Worm (Caenorhabditis elegans) whole organism, L2 larva: Measurements from ENCODE around the gene srw-48.

Source experiments
- C34F6.9 ChIP-seq: fragments of 150-350 bp; optimal IDR thresholded peaks from 2 replicates; lab custom pipeline; 2014; ENCODE audit warnings: missing biosample characterization, missing genetic modification characterization
- F13H6.1 ChIP-seq: sonication (generic microtip); optimal IDR thresholded peaks from 2 replicates; lab custom pipeline; 2016; ENCODE audit warnings: missing genetic modification characterization, missing compliant biosample characterization
- R02D3.7 ChIP-seq: fragments of 150-350 bp; optimal IDR thresholded peaks from 2 replicates; lab custom pipeline; 2014; ENCODE audit warnings: missing biosample characterization, missing genetic modification characterization
- Y55F3AM.14 ChIP-seq: fragments of 200-800 bp; sonication (Bioruptor generic); optimal IDR thresholded peaks from 2 replicates; lab custom pipeline; 2018; ENCODE audit warnings: mild to moderate bottlenecking, missing genetic modification characterization, missing compliant biosample characterization
- ZK546.5 ChIP-seq: sonication (generic microtip); optimal IDR thresholded peaks from 2 replicates; lab custom pipeline; 2017; ENCODE audit warnings: missing biosample characterization, missing genetic modification characterization
- alr-1 ChIP-seq: fragments of 150-350 bp; optimal IDR thresholded peaks from 2 replicates; lab custom pipeline; 2014; ENCODE audit warnings: missing biosample characterization, missing genetic modification characterization
- aly-2 ChIP-seq: fragments of 150-350 bp; optimal IDR thresholded peaks from 2 replicates; lab custom pipeline; 2014; ENCODE audit warnings: missing biosample characterization, missing genetic modification characterization
- blmp-1 ChIP-seq: sonication (generic microtip); optimal IDR thresholded peaks from 2 replicates; lab custom pipeline; 2017; ENCODE audit warnings: missing genetic modification characterization, mild to moderate bottlenecking, missing compliant biosample characterization, antibody characterized with exemption, moderate library complexity; ENCODE audit not compliant: insufficient read depth
- ceh-16 ChIP-seq: fragments of 150-350 bp; optimal IDR thresholded peaks from 2 replicates; lab custom pipeline; 2014; ENCODE audit warnings: missing biosample characterization, missing genetic modification characterization
- ceh-82 ChIP-seq: fragments of 150-350 bp; optimal IDR thresholded peaks from 2 replicates; lab custom pipeline; 2014; ENCODE audit warnings: missing biosample characterization, missing genetic modification characterization
- crh-2 ChIP-seq: sonication (generic microtip); optimal IDR thresholded peaks from 2 replicates; lab custom pipeline; 2017; ENCODE audit warnings: missing biosample characterization, missing genetic modification characterization
- dmd-4 ChIP-seq: sonication (generic microtip); optimal IDR thresholded peaks from 2 replicates; lab custom pipeline; 2017; ENCODE audit warnings: missing biosample characterization, missing genetic modification characterization
- elt-3 ChIP-seq: sonication (generic microtip); optimal IDR thresholded peaks from 2 replicates; lab custom pipeline; 2017; ENCODE audit warnings: missing biosample characterization, missing genetic modification characterization
- gmeb-1 ChIP-seq: fragments of 150-350 bp; optimal IDR thresholded peaks from 2 replicates; lab custom pipeline; 2014; ENCODE audit warnings: missing biosample characterization, missing genetic modification characterization
- lin-11 ChIP-seq: fragments of 150-350 bp; sonication (generic microtip); optimal IDR thresholded peaks from 2 replicates; lab custom pipeline; 2014; ENCODE audit warnings: missing biosample characterization, missing genetic modification characterization, inconsistent platforms, mixed read lengths
- lin-13 ChIP-seq: fragments of 150-350 bp; optimal IDR thresholded peaks from 2 replicates; lab custom pipeline; 2014; ENCODE audit warnings: missing biosample characterization, missing genetic modification reagents, missing genetic modification characterization
- lin-39 ChIP-seq: fragments of 150-350 bp; optimal IDR thresholded peaks from 2 replicates; lab custom pipeline; 2014; ENCODE audit warnings: missing biosample characterization, missing genetic modification reagents, missing genetic modification characterization
- lsy-2 ChIP-seq, 2 experiments: fragments of 150-350 bp in 1 of 2; sonication (generic microtip) in 1 of 2; optimal IDR thresholded peaks; 2 replicates each; lab custom pipeline; 2014 to 2017; ENCODE audit warnings: missing biosample characterization in 2 of 2, missing genetic modification characterization in 2 of 2
- mab-5 ChIP-seq: fragments of 150-350 bp; optimal IDR thresholded peaks from 2 replicates; lab custom pipeline; 2014; ENCODE audit warnings: missing biosample characterization, missing genetic modification characterization
- mbf-1 ChIP-seq: sonication (generic microtip); optimal IDR thresholded peaks from 2 replicates; lab custom pipeline; 2017; ENCODE audit warnings: missing biosample characterization, missing genetic modification characterization
- nhr-10 ChIP-seq: sonication (generic microtip); optimal IDR thresholded peaks from 2 replicates; lab custom pipeline; 2017; ENCODE audit warnings: missing biosample characterization, missing genetic modification characterization
- nhr-12 ChIP-seq: fragments of 150-350 bp; optimal IDR thresholded peaks from 2 replicates; lab custom pipeline; 2014; ENCODE audit warnings: missing biosample characterization, missing genetic modification characterization
- nhr-21 ChIP-seq: fragments of 150-350 bp; optimal IDR thresholded peaks from 2 replicates; lab custom pipeline; 2014; ENCODE audit warnings: missing biosample characterization, missing genetic modification characterization
- nhr-25 ChIP-seq: fragments of 150-350 bp; sonication (generic microtip); optimal IDR thresholded peaks from 3 replicates; lab custom pipeline; 2014; ENCODE audit warnings: missing biosample characterization, missing genetic modification characterization
- nhr-6 ChIP-seq: fragments of 150-350 bp; optimal IDR thresholded peaks from 2 replicates; lab custom pipeline; 2014; ENCODE audit warnings: missing biosample characterization, missing genetic modification characterization
- peb-1 ChIP-seq: fragments of 150-350 bp; optimal IDR thresholded peaks from 2 replicates; lab custom pipeline; 2014; ENCODE audit warnings: missing biosample characterization, missing genetic modification characterization
- sem-4 ChIP-seq: fragments of 150-350 bp; optimal IDR thresholded peaks from 2 replicates; lab custom pipeline; 2014; ENCODE audit warnings: missing biosample characterization, missing genetic modification reagents, missing genetic modification characterization
- skn-1 ChIP-seq: sonication (generic microtip); optimal IDR thresholded peaks from 2 replicates; lab custom pipeline; 2017; ENCODE audit warnings: missing biosample characterization, missing genetic modification characterization
- sma-3 ChIP-seq: sonication (generic microtip); optimal IDR thresholded peaks from 2 replicates; lab custom pipeline; 2016; ENCODE audit warnings: missing genetic modification reagents, missing genetic modification characterization, missing compliant biosample characterization
- sma-9 ChIP-seq, 2 experiments: fragments of 150-350 bp in 1 of 2; sonication (generic microtip) in 1 of 2; optimal IDR thresholded peaks; 2 replicates each; lab custom pipeline; 2014 to 2016; ENCODE audit warnings: missing genetic modification characterization in 2 of 2, mild to moderate bottlenecking in 1 of 2, missing biosample characterization in 1 of 2, missing compliant biosample characterization in 1 of 2, missing genetic modification reagents in 1 of 2, moderate library complexity in 1 of 2
- snpc-4 ChIP-seq: fragments of 150-350 bp; optimal IDR thresholded peaks from 2 replicates; lab custom pipeline; 2014; ENCODE audit warnings: missing biosample characterization, missing genetic modification characterization
- unc-39 ChIP-seq: fragments of 150-350 bp; optimal IDR thresholded peaks from 2 replicates; lab custom pipeline; 2014; ENCODE audit warnings: missing biosample characterization, missing genetic modification characterization
- unc-55 ChIP-seq: fragments of 150-350 bp; sonication (generic microtip); optimal IDR thresholded peaks from 3 replicates; lab custom pipeline; 2014; ENCODE audit warnings: missing biosample characterization, missing genetic modification reagents, missing genetic modification characterization
- unc-62 ChIP-seq: fragments of 150-350 bp; optimal IDR thresholded peaks from 2 replicates; lab custom pipeline; 2014; ENCODE audit warnings: missing biosample characterization, missing genetic modification reagents, missing genetic modification characterization
- zag-1 ChIP-seq: fragments of 150-350 bp; optimal IDR thresholded peaks from 2 replicates; lab custom pipeline; 2014; ENCODE audit warnings: missing biosample characterization, missing genetic modification characterization
- ztf-1 ChIP-seq: fragments of 200-800 bp; sonication (Bioruptor generic); conservative IDR thresholded peaks from 2 replicates; pipeline ENCODE4 v1.3.6; 2022; ENCODE audit warnings: missing genetic modification characterization, missing compliant biosample characterization
- ztf-11 ChIP-seq: sonication (generic microtip); optimal IDR thresholded peaks from 2 replicates; lab custom pipeline; 2017; ENCODE audit warnings: missing biosample characterization, missing genetic modification characterization
- ztf-4 ChIP-seq: fragments of 150-350 bp; optimal IDR thresholded peaks from 2 replicates; lab custom pipeline; 2014; ENCODE audit warnings: missing biosample characterization, missing genetic modification characterization

Gene srw-48

DNA sequence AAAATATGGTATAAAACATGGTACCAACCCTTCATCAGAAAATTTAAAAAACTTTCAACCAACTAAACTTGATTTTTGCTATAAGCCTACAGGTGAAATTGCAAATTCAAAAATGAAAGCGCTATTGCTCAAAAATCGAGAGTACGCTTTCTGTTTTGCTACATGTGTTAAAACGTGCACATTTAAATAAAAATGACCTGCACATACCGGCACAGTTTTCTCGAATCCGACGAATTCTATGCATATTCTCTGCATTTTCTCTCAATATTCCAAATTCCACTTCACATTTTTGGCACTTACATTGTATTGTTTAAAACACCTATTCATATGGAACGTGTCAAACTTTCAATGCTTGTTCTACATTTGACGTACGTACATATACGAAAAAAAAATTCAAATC is 10.3 kb upstream of the srw-48 start, which contains the start of gene srh-145:
TSS of gene srh-145 (plus strand) at position 193 of the 400 bp plus-strand sequence.
- no peak for TF ChIP-seq lin-39 (tag; lab: Kevin White, UChicago)
- no peak for TF ChIP-seq lsy-2 (tag; optimal IDR thresholded peaks at IDR 0.05; lab: Kevin White, UChicago)
- TF ChIP-seq lin-13, result no peak
- TF ChIP-seq Y55F3AM.14 (GFP tag; lab: Kevin White, UChicago), result no peak
- no peak for TF ChIP-seq mab-5
- no peak for TF ChIP-seq blmp-1 (tag; lab: Kevin White, UChicago)
- TF ChIP-seq nhr-12 (tag; lab: Kevin White, UChicago), result no peak
- TF ChIP-seq aly-2 (tag; lab: Kevin White, UChicago), result no peak
- no peak for TF ChIP-seq snpc-4 (tag; lab: Kevin White, UChicago)
- TF ChIP-seq dmd-4, result no peak
- no peak for TF ChIP-seq F13H6.1 (tag; lab: Kevin White, UChicago)
- TF ChIP-seq unc-62 (GFP tag; lab: Kevin White, UChicago), result no peak
- TF ChIP-seq ztf-11 (tag; lab: Kevin White, UChicago), result no peak
- no peak for TF ChIP-seq lin-11 (tag; lab: Kevin White, UChicago)
- no peak for TF ChIP-seq ztf-4 (tag; lab: Kevin White, UChicago)
- TF ChIP-seq sma-3, result no peak
- no peak for TF ChIP-seq nhr-25 (tag; lab: Kevin White, UChicago)
- TF ChIP-seq nhr-21, result no peak
- TF ChIP-seq alr-1 (tag; lab: Kevin White, UChicago), result no peak
- TF ChIP-seq unc-39 (tag; lab: Kevin White, UChicago), result no peak

DNA sequence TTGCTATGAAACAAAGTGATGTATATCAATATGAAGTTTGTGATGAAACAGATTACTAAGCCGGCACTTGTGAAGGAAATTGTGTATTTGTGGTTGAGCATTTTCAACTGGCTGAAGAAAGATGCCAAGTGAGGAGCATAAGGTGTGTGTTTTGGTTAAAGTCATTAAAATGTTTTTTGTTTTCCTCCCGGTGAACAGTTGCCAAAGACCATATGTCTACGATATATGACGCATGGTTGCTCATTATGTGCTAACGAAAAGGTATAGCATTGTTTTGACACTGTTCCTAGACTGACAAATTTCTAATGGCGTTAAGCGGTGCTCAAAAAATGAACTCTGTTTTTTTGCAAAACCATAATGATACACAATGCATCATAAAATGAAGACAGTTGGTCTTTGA is 3.8 kb upstream of the srw-48 start, which contains the start of gene str-55:
TSS of gene str-55 (minus strand) at position 101 of the 400 bp plus-strand sequence.
- TF ChIP-seq ceh-82 (tag; lab: Kevin White, UChicago), result no peak
- no peak for TF ChIP-seq sma-9 (GFP tag; optimal IDR thresholded peaks at IDR 0.05; lab: Kevin White, UChicago)
- TF ChIP-seq sma-9 (tag; optimal IDR thresholded peaks at IDR 0.05; lab: Kevin White, UChicago), result no peak
- no peak for TF ChIP-seq ceh-16
- no peak for TF ChIP-seq mbf-1
- TF ChIP-seq R02D3.7 (tag; lab: Kevin White, UChicago), result no peak
- TF ChIP-seq Y55F3AM.14 (GFP tag; lab: Kevin White, UChicago), result no peak
- TF ChIP-seq C34F6.9, result no peak
- TF ChIP-seq nhr-10, result no peak
- TF ChIP-seq lin-11 (tag; lab: Kevin White, UChicago), result no peak
- no peak for TF ChIP-seq unc-39 (tag; lab: Kevin White, UChicago)
- no peak for TF ChIP-seq sma-3
- no peak for TF ChIP-seq crh-2
- TF ChIP-seq zag-1 (tag; lab: Kevin White, UChicago), result no peak
- TF ChIP-seq nhr-12 (tag; lab: Kevin White, UChicago), result no peak
- no peak for TF ChIP-seq nhr-25 (tag; lab: Kevin White, UChicago)
- no peak for TF ChIP-seq nhr-21
- TF ChIP-seq lin-39 (tag; lab: Kevin White, UChicago), result no peak
- TF ChIP-seq gmeb-1 (tag; lab: Kevin White, UChicago), result no peak

DNA sequence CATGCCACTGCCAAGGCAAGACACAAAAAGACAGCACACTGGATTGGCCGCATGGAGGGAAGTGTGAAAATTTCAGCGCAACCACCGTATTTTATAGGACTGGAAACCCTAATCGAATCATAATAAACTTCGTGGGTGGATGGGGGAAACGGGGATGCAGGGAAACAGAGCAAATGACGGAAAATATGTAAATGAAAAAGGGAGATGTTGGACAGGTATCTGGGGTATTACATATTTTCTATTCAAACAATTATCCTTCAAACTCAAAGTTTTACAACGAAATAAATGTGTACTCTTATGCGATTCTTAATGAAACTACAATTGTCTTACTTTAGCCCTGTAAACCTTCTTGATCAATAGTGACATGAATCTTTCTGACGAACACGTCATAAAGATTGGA is 1.0 kb upstream of the srw-48 start, which contains the start of gene F26D2.16:
TSS of gene F26D2.16 (minus strand) at position 101 of the 400 bp plus-strand sequence.
- TF ChIP-seq unc-62 (GFP tag; lab: Kevin White, UChicago) (no peak), nhr-12 (tag; lab: Kevin White, UChicago) (no peak), mbf-1 (no peak), dmd-4 (no peak)

DNA sequence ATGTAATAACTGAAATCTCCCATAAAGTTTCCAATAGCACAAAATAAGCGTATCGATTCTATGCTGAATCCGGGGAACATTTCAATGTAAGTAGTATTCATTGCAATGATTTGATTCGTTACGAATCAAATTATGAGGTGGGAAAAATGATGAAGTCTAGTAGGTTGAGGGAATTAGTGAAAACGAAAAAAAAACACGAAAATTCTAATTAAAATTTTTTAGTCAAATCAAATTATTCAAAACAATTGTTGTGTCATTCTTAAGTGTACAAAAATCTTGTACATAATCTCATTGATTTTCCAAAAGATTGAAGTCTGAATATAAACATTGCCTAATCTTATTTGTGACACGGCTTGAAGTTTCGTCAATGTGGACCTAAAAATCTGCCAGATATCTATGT is 3.6 kb downstream of the srw-48 start, which contains the start of gene srw-29:
TSS of gene srw-29 (minus strand) at position 101 of the 400 bp plus-strand sequence.
- TF ChIP-seq R02D3.7 (tag; lab: Kevin White, UChicago) (no peak), mab-5 (no peak), gmeb-1 (tag; lab: Kevin White, UChicago) (no peak), F13H6.1 (tag; lab: Kevin White, UChicago) (no peak), ZK546.5 (tag; lab: Kevin White, UChicago) (no peak), elt-3 (tag; lab: Kevin White, UChicago) (no peak)

DNA sequence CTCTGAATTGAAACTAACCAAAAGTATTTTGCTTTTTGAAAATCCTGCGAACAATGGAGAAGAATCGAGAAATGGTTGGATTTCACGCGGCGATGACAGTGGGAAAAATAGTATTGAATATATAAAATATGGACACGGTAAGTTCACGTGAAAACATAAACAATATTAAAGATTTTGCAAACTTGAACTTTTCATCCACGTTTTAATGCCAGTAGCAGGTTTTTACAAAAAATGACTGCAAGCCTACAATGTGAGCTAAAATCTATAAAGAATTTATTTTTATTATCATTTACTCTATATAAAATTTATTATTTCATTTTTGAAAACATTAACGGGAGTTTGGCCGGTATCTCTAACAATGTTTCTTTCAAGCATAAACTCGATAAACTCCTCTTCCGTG is 8.7 kb downstream of the srw-48 start, which contains the start of gene F26D2.10:
TSS of gene F26D2.10 (minus strand) at position 101 of the 400 bp plus-strand sequence.
- TF ChIP-seq C34F6.9, result no peak
- TF ChIP-seq nhr-10, result no peak
- TF ChIP-seq sma-3, result no peak
- TF ChIP-seq lsy-2 (tag; optimal IDR thresholded peaks at IDR 0.05; lab: Kevin White, UChicago), result no peak
- TF ChIP-seq ztf-1 (GFP tag; lab: Robert Waterston, UW), result no peak
- TF ChIP-seq dmd-4, result no peak
- no peak for TF ChIP-seq peb-1 (tag; lab: Kevin White, UChicago)
- TF ChIP-seq ztf-11 (tag; lab: Kevin White, UChicago), result no peak
- TF ChIP-seq R02D3.7 (tag; lab: Kevin White, UChicago), result no peak
- TF ChIP-seq mbf-1, result no peak
- TF ChIP-seq elt-3 (tag; lab: Kevin White, UChicago), result no peak
- no peak for TF ChIP-seq nhr-6 (tag; lab: Kevin White, UChicago)
- TF ChIP-seq unc-55 (GFP tag; lab: Kevin White, UChicago), result no peak
- TF ChIP-seq nhr-21, result no peak
- TF ChIP-seq sem-4 (tag; lab: Kevin White, UChicago), result no peak
- TF ChIP-seq lin-39 (tag; lab: Kevin White, UChicago), result no peak
- no peak for TF ChIP-seq skn-1 (tag; lab: Kevin White, UChicago)
- TF ChIP-seq gmeb-1 (tag; lab: Kevin White, UChicago), result no peak
- TF ChIP-seq ceh-82 (tag; lab: Kevin White, UChicago), result no peak
